Worm (Caenorhabditis elegans) whole organism, late embryonic: ENCODE results near the gene gcy-37.

Source experiments
- K09A11.1 ChIP-seq: sonication (generic microtip); optimal IDR thresholded peaks from 2 replicates; lab custom pipeline; 2017; ENCODE audit warnings: antibody characterized with exemption, mild to moderate bottlenecking, missing genetic modification characterization, missing compliant biosample characterization; ENCODE audit not compliant: insufficient read depth
- Y22D7AL.16 ChIP-seq: sonication (generic microtip); optimal IDR thresholded peaks from 2 replicates; lab custom pipeline; 2016; ENCODE audit warnings: missing genetic modification characterization, missing compliant biosample characterization
- ama-1 ChIP-seq: fragments of 150-350 bp; optimal IDR thresholded peaks from 2 replicates; lab custom pipeline; 2014
- ceh-14 ChIP-seq: sonication (generic microtip); optimal IDR thresholded peaks from 2 replicates; lab custom pipeline; 2016; ENCODE audit warnings: missing genotype, missing genetic modification characterization, missing compliant biosample characterization
- ceh-18 ChIP-seq: sonication (generic microtip); optimal IDR thresholded peaks from 2 replicates; lab custom pipeline; 2016; ENCODE audit warnings: missing genetic modification characterization, missing compliant biosample characterization
- ceh-2 ChIP-seq: sonication (generic microtip); optimal IDR thresholded peaks from 2 replicates; lab custom pipeline; 2016; ENCODE audit warnings: missing genotype, missing genetic modification characterization, missing compliant biosample characterization
- ceh-22 ChIP-seq: sonication (generic microtip); optimal IDR thresholded peaks from 2 replicates; lab custom pipeline; 2017; ENCODE audit warnings: missing biosample characterization, missing genetic modification characterization
- ceh-24 ChIP-seq: sonication (generic microtip); optimal IDR thresholded peaks from 2 replicates; lab custom pipeline; 2016; ENCODE audit warnings: mild to moderate bottlenecking, missing genetic modification characterization, missing compliant biosample characterization
- ceh-30 ChIP-seq: fragments of 150-350 bp; optimal IDR thresholded peaks from 2 replicates; lab custom pipeline; 2014; ENCODE audit warnings: missing biosample characterization, missing genetic modification characterization
- ceh-45 ChIP-seq: fragments of 200-800 bp; sonication (Bioruptor generic); IDR thresholded peaks from 2 replicates; pipeline ENCODE4 v1.3.6; 2022; ENCODE audit warnings: missing genetic modification reagents, missing genetic modification characterization, missing compliant biosample characterization
- che-1 ChIP-seq: sonication (generic microtip); optimal IDR thresholded peaks from 2 replicates; lab custom pipeline; 2016; ENCODE audit warnings: mild to moderate bottlenecking, missing genetic modification characterization, missing compliant biosample characterization
- dve-1 ChIP-seq: sonication (generic microtip); optimal IDR thresholded peaks from 2 replicates; lab custom pipeline; 2017; ENCODE audit warnings: antibody characterized with exemption, mild to moderate bottlenecking, missing genetic modification characterization, missing compliant biosample characterization
- elt-2 ChIP-seq: sonication (generic microtip); optimal IDR thresholded peaks from 2 replicates; lab custom pipeline; 2016; ENCODE audit warnings: missing genetic modification reagents, missing genetic modification characterization, missing compliant biosample characterization
- elt-4 ChIP-seq: sonication (generic microtip); optimal IDR thresholded peaks from 2 replicates; lab custom pipeline; 2016; ENCODE audit warnings: missing genetic modification characterization, missing compliant biosample characterization
- fkh-10 ChIP-seq: fragments of 150-350 bp; optimal IDR thresholded peaks from 2 replicates; lab custom pipeline; 2014; ENCODE audit warnings: missing biosample characterization, missing genetic modification reagents, missing genetic modification characterization
- gmeb-2 ChIP-seq: sonication (generic microtip); optimal IDR thresholded peaks from 2 replicates; lab custom pipeline; 2016; ENCODE audit warnings: missing genetic modification characterization, inconsistent platforms, missing compliant biosample characterization
- hlh-13 ChIP-seq: fragments of 200-800 bp; sonication (Bioruptor generic); optimal IDR thresholded peaks from 2 replicates; lab custom pipeline; 2018; ENCODE audit warnings: mild to moderate bottlenecking, missing genetic modification characterization, missing compliant biosample characterization
- hlh-15 ChIP-seq: sonication (generic microtip); optimal IDR thresholded peaks from 2 replicates; lab custom pipeline; 2016; ENCODE audit warnings: missing genetic modification characterization, missing compliant biosample characterization
- hlh-30 ChIP-seq: sonication (generic microtip); optimal IDR thresholded peaks from 2 replicates; lab custom pipeline; 2017; ENCODE audit warnings: antibody characterized with exemption, missing genetic modification characterization, missing compliant biosample characterization; ENCODE audit not compliant: insufficient read depth
- hlh-6 ChIP-seq: sonication (generic microtip); optimal IDR thresholded peaks from 2 replicates; lab custom pipeline; 2016; ENCODE audit warnings: missing genotype, missing genetic modification characterization, missing compliant biosample characterization
- hlh-8 ChIP-seq: sonication (generic microtip); optimal IDR thresholded peaks from 2 replicates; lab custom pipeline; 2016; ENCODE audit warnings: missing genotype, missing genetic modification characterization, missing compliant biosample characterization
- mec-3 ChIP-seq: sonication (generic microtip); optimal IDR thresholded peaks from 2 replicates; lab custom pipeline; 2016; ENCODE audit warnings: borderline replicate concordance, missing genetic modification characterization, missing compliant biosample characterization
- nfya-1 ChIP-seq: sonication (generic microtip); optimal IDR thresholded peaks from 2 replicates; lab custom pipeline; 2017; ENCODE audit warnings: missing genetic modification characterization, mild to moderate bottlenecking, missing compliant biosample characterization, antibody characterized with exemption, moderate library complexity
- nhr-11 ChIP-seq: fragments of 150-350 bp; optimal IDR thresholded peaks from 2 replicates; lab custom pipeline; 2014; ENCODE audit warnings: missing biosample characterization, missing genetic modification characterization
- nhr-232 ChIP-seq: sonication (generic microtip); optimal IDR thresholded peaks from 2 replicates; lab custom pipeline; 2016; ENCODE audit warnings: missing genetic modification characterization, missing compliant biosample characterization
- npax-4 ChIP-seq: sonication (generic microtip); optimal IDR thresholded peaks from 2 replicates; lab custom pipeline; 2016; ENCODE audit warnings: missing genetic modification characterization, missing compliant biosample characterization
- pat-9 ChIP-seq: fragments of 200-800 bp; sonication (Bioruptor generic); optimal IDR thresholded peaks from 2 replicates; lab custom pipeline; 2018; ENCODE audit warnings: mild to moderate bottlenecking, missing genetic modification characterization, moderate library complexity, missing compliant biosample characterization
- pha-2 ChIP-seq: sonication (generic microtip); optimal IDR thresholded peaks from 2 replicates; lab custom pipeline; 2017; ENCODE audit warnings: mild to moderate bottlenecking, missing genetic modification characterization, missing compliant biosample characterization
- pha-4 ChIP-seq: fragments of 150-350 bp; optimal IDR thresholded peaks from 2 replicates; lab custom pipeline; 2018; ENCODE audit warnings: missing biosample characterization, missing genetic modification reagents, missing genetic modification characterization
- pqm-1 ChIP-seq: sonication (generic microtip); optimal IDR thresholded peaks from 2 replicates; lab custom pipeline; 2016; ENCODE audit warnings: missing genetic modification characterization, missing compliant biosample characterization
- pros-1 ChIP-seq: fragments of 150-350 bp; optimal IDR thresholded peaks from 2 replicates; lab custom pipeline; 2014; ENCODE audit warnings: missing biosample characterization, missing genetic modification reagents, missing genetic modification characterization
- ref-2 ChIP-seq: sonication (generic microtip); optimal IDR thresholded peaks from 2 replicates; lab custom pipeline; 2016; ENCODE audit warnings: missing genetic modification characterization, missing compliant biosample characterization
- sdc-2 ChIP-seq: sonication (generic microtip); optimal IDR thresholded peaks from 2 replicates; lab custom pipeline; 2016; ENCODE audit warnings: missing genotype, missing genetic modification characterization, missing compliant biosample characterization
- sox-2 ChIP-seq: fragments of 200-800 bp; sonication (Bioruptor generic); IDR thresholded peaks from 2 replicates; pipeline ENCODE4 v1.3.6; 2022; ENCODE audit warnings: missing genetic modification reagents, missing genetic modification characterization, missing compliant biosample characterization
- sox-4 ChIP-seq: sonication (generic microtip); optimal IDR thresholded peaks from 2 replicates; lab custom pipeline; 2017; ENCODE audit warnings: mild to moderate bottlenecking, missing genetic modification characterization, inconsistent platforms, missing compliant biosample characterization
- syd-9 ChIP-seq: sonication (generic microtip); optimal IDR thresholded peaks from 2 replicates; lab custom pipeline; 2016; ENCODE audit warnings: mild to moderate bottlenecking, missing genetic modification characterization, moderate library complexity, missing compliant biosample characterization
- tbx-2 ChIP-seq: sonication (generic microtip); optimal IDR thresholded peaks from 2 replicates; lab custom pipeline; 2016; ENCODE audit warnings: missing genetic modification characterization, missing compliant biosample characterization
- unc-42 ChIP-seq: sonication (generic microtip); optimal IDR thresholded peaks from 2 replicates; lab custom pipeline; 2016; ENCODE audit warnings: missing genotype, missing genetic modification characterization, missing compliant biosample characterization
- unc-86 ChIP-seq: sonication (generic microtip); optimal IDR thresholded peaks from 2 replicates; lab custom pipeline; 2016; ENCODE audit warnings: missing genetic modification characterization, missing compliant biosample characterization
- ztf-16 ChIP-seq: sonication (generic microtip); optimal IDR thresholded peaks from 2 replicates; lab custom pipeline; 2017; ENCODE audit warnings: missing genetic modification characterization, missing compliant biosample characterization

The gcy-37 gene

ce11 chrIV:2172880-2173279, 13.9 kb upstream of the gcy-37 start:
- TF ChIP-seq elt-4 (tag; lab: Kevin White, UChicago), result no peak
- TF ChIP-seq tbx-2 (tag; lab: Kevin White, UChicago), result no peak
- TF ChIP-seq unc-42 (tag; lab: Kevin White, UChicago), result peak; percentile 80
- TF ChIP-seq, all 69 proteins: peak for 1

DNA sequence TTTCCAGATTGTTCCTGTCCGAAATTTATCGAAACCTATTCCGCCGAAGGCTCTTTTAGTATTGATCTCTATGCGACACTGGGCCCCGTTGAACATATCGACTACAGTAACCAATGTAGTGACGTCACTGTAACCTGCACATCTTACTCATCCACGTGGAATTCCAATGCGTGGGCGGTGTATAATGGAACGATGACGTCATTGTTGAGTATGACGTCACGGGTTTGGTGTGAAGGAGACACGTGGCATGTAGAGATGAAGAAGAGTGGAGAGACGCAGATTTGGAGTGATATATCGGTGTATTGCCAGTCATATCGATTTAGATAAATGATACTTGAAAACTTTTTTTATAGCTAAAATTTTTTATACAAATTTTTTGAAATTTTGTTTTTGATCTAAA, 11.4 kb upstream of the gcy-37 start:
- TF ChIP-seq fkh-10 (GFP tag; lab: Kevin White, UChicago) (no peak), hlh-30 (tag; lab: Kevin White, UChicago) (no peak), ceh-45 (GFP tag; lab: Robert Waterston, UW) (no peak), elt-2 (tag; lab: Kevin White, UChicago) (no peak), pat-9 (tag; lab: Kevin White, UChicago) (no peak), pha-2 (tag; lab: Kevin White, UChicago) (no peak), nhr-11 (tag; lab: Kevin White, UChicago) (no peak), ama-1 (lab: Kevin White, UChicago) (no peak), ztf-16 (tag; lab: Kevin White, UChicago) (no peak), ceh-18 (tag; lab: Kevin White, UChicago) (no peak), hlh-15 (tag; lab: Kevin White, UChicago) (no peak), syd-9 (no peak), dve-1 (tag; lab: Kevin White, UChicago) (no peak), ceh-2 (no peak)
- TF ChIP-seq, all 69 proteins: peak for 0

DNA sequence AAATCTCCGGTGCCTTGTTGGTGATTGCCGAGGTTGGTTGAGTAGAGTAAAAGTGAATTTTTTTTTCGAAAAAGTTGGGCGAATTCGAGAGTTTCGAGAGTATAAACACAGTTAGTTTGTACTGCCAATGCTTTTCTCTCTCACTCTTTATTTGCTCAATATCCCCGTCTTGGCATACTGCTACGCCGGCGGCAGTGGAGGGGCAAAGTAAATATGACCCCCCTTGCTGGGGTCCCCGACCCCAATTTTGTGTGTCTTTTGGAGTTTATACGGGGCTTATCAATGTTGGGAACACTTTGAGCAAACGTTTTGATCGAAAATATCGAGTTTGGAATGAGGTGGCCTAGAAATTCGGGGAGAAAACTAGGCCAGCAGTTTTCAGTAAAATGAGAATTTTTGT, 9.5 kb upstream of the gcy-37 start, which contains the start of gene C54E4.4:
Gene C54E4.4, minus strand, starts transcription at position 101 of the 400 bp plus-strand sequence.
- TF ChIP-seq ceh-30 (tag; lab: Kevin White, UChicago) (no peak), elt-4 (tag; lab: Kevin White, UChicago) (no peak), syd-9 (no peak), che-1 (tag; lab: Kevin White, UChicago) (no peak), npax-4 (no peak), sox-4 (no peak), ref-2 (tag; lab: Kevin White, UChicago) (no peak), unc-42 (tag; lab: Kevin White, UChicago) (no peak), ceh-24 (tag; lab: Kevin White, UChicago) (no peak), pat-9 (tag; lab: Kevin White, UChicago) (no peak), dve-1 (tag; lab: Kevin White, UChicago) (no peak), fkh-10 (GFP tag; lab: Kevin White, UChicago) (no peak), nhr-11 (tag; lab: Kevin White, UChicago) (no peak), sox-2 (no peak), hlh-13 (GFP tag; lab: Kevin White, UChicago) (no peak), ceh-14 (no peak), pha-4 (tag; lab: Kevin White, UChicago) (no peak), ama-1 (lab: Kevin White, UChicago) (no peak)
- TF ChIP-seq, all 69 proteins: peak for 0

DNA sequence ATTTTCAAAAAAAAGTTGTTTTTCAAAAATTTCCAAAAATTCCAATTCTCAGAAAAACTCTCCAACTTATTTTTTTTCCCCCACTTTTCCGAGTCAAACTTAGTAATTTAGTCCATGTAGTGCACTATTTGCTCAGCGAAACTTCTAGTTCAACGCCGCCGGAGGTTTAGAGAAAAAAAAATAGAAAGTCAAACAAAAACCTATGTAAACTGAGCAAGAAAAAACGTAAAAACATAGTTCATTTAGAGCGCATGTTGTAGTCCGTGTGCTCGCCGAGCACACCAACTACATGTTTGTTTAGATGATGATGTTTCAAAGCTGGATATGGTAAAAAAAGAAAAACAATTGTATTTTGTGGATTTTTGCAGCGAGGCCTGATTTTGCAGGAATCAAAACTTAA, 3.3 kb upstream of the gcy-37 start:
- no peak for TF ChIP-seq pqm-1 (tag; lab: Kevin White, UChicago)
- TF ChIP-seq nhr-11 (tag; lab: Kevin White, UChicago), result no peak
- no peak for TF ChIP-seq hlh-13 (GFP tag; lab: Kevin White, UChicago)
- TF ChIP-seq sox-4, result no peak
- TF ChIP-seq mec-3 (tag; lab: Kevin White, UChicago), result no peak
- no peak for TF ChIP-seq hlh-6 (tag; lab: Kevin White, UChicago)
- TF ChIP-seq tbx-2 (tag; lab: Kevin White, UChicago), result no peak
- TF ChIP-seq K09A11.1 (tag; lab: Kevin White, UChicago), result no peak
- TF ChIP-seq unc-86 (tag; lab: Kevin White, UChicago), result no peak
- no peak for TF ChIP-seq sdc-2
- TF ChIP-seq sox-2, result no peak
- no peak for TF ChIP-seq nhr-232
- TF ChIP-seq pros-1 (tag; lab: Kevin White, UChicago), result no peak
- no peak for TF ChIP-seq nfya-1 (tag; lab: Kevin White, UChicago)
- TF ChIP-seq hlh-8, result no peak
- no peak for TF ChIP-seq gmeb-2 (tag; lab: Kevin White, UChicago)
- TF ChIP-seq ceh-22, result no peak
- no peak for TF ChIP-seq Y22D7AL.16 (tag; lab: Kevin White, UChicago)
- no peak for TF ChIP-seq npax-4
